Fruit fly (Drosophila melanogaster): ENCODE results near the gene CG7987.

Gene CG7987

DNA sequence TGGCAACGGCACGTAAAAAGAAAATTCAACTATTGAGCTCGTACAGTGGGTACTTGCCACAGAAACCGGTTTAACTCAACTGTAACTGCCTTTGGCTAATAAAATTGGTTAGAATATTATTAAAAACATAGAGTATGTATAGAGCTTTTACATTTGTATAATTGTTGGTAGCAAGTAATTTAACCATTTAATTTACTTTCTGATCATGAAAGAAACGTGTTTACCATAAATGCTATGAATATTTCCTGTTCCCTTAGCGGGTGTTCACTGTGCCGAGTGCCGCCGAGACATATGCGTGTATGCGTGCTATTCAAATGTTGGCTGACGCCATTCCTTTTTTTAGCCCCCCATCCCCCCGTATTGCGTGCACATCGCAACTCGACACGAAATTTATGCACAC is 26.9 kb downstream of the CG7987 start:
- TF ChIP-seq CTCF (optimal IDR thresholded peaks at IDR 0.05): no peak
- no peak for TF ChIP-seq CG8478 (optimal IDR thresholded peaks at IDR 0.05)

DNA sequence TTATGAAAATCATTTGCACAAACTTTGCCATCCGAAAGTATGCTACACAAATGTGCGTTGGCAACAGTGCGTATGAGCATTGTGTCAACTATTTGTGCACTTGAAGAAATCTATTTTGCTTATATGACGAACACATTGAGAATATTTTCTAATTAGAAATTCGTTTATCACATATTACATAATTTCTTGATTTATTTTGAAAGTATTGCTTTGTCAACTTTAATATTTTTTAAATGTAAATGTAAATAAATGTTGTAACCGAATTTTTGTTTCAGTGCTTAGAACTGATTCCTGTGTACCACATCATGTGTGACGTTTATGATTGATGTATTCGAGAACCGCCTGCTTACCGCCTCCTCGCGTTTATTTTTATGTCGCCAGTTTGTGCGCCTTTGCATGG is 33.6 kb downstream of the CG7987 start:
- no peak for TF ChIP-seq CTCF (optimal IDR thresholded peaks at IDR 0.05)
- no peak for TF ChIP-seq CG8478 (optimal IDR thresholded peaks at IDR 0.05)

DNA sequence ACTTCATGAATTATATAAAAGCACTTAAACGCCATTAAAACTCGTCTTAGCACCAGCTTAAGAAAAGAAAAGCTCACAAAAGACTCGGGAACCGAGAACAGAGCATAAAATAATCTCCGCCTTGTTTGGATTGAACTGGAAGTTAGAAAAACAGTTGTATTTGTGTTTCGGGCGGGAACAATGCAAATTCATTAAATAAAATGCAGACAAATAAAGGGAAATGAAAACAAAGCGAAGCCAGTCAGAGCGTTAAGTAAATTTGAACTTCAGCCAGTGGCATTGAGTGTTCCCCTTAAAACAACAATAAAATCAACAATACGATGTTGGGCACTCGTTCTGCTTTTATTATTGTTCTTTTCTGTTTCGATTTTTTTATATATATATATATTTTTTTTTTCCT is 49.0 kb downstream of the CG7987 start:
- TF ChIP-seq CG8478 (optimal IDR thresholded peaks at IDR 0.05) (no peak), CTCF (optimal IDR thresholded peaks at IDR 0.05) (no peak)

DNA sequence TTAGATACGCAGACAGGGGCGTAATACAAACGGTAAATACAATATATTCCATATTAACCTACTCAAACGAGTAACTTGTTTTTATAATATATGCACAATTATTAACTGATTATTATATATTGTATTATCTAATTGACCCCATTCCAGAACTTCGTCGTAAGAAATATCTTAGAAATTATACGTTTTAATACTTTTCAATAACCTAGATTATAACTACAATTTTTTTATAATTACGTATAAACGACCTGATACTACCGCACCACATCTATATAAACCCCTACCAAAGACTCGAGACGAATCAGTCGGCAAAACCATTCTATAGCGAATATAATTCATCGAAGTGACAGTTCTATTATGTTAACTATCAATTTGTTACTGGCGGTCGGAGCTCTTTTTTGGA is 54.9 kb downstream of the CG7987 start, which contains the start of gene Cyp313a1:
Cyp313a1 (plus strand) TSS at position 301 of the 400 bp plus-strand sequence.
- TF ChIP-seq CG8478 (optimal IDR thresholded peaks at IDR 0.05) (no peak), CTCF (optimal IDR thresholded peaks at IDR 0.05) (no peak)

All from S2 (cell line).